Fruit fly (Drosophila melanogaster): ENCODE measurements around the gene Spn38F.

- TF ChIP-seq usp (GFP tag; optimal IDR thresholded peaks at IDR 0.05) (no peak), psq (optimal IDR thresholded peaks at IDR 0.05) (no peak), CG8478 (optimal IDR thresholded peaks at IDR 0.05) (no peak)
Observed at dm6 chr2L:20824136-20824789, 13.5 kb downstream of the Spn38F start.
